Worm (Caenorhabditis elegans) whole organism, young adult: ENCODE data around the gene M03C11.3.
A peak's percentile ranks its signal among the peaks of the same experiment; 100 is the strongest.

Source experiments
- C17E4.6 ChIP-seq: fragments of 200-800 bp; sonication (Bioruptor generic); IDR thresholded peaks from 2 replicates; pipeline ENCODE4 v1.3.6; 2022; ENCODE audit warnings: missing genetic modification reagents, missing genetic modification characterization, missing compliant biosample characterization
- F10E7.11 ChIP-seq: sonication (generic microtip); optimal IDR thresholded peaks from 2 replicates; lab custom pipeline; 2017; ENCODE audit warnings: mild to moderate bottlenecking, missing genetic modification characterization, moderate library complexity, missing compliant biosample characterization
- F37B4.10 ChIP-seq: fragments of 200-800 bp; sonication (Bioruptor generic); IDR thresholded peaks from 2 replicates; pipeline ENCODE4 v1.3.6; 2022; ENCODE audit warnings: missing genetic modification characterization, missing compliant biosample characterization
- F52B5.7 ChIP-seq: sonication (generic microtip); optimal IDR thresholded peaks from 2 replicates; lab custom pipeline; 2016; ENCODE audit warnings: mild to moderate bottlenecking, missing genetic modification characterization, missing compliant biosample characterization
- F57A8.1 ChIP-seq: fragments of 200-800 bp; sonication (Bioruptor generic); optimal IDR thresholded peaks from 2 replicates; lab custom pipeline; 2018; ENCODE audit warnings: mild to moderate bottlenecking, missing genetic modification characterization, moderate library complexity, missing compliant biosample characterization
- T26A5.8 ChIP-seq: sonication (generic microtip); optimal IDR thresholded peaks from 2 replicates; lab custom pipeline; 2016; ENCODE audit warnings: missing genetic modification characterization, missing compliant biosample characterization
- Y53G8AR.9 ChIP-seq: fragments of 200-800 bp; sonication (Bioruptor generic); conservative IDR thresholded peaks from 2 replicates; pipeline ENCODE4 v1.3.6; 2022; ENCODE audit warnings: missing genetic modification reagents, missing genetic modification characterization, missing compliant biosample characterization
- Y56A3A.18 ChIP-seq: fragments of 200-800 bp; sonication (Bioruptor generic); IDR thresholded peaks from 2 replicates; pipeline ENCODE4 v1.3.6; 2022; ENCODE audit warnings: missing genetic modification reagents, missing genetic modification characterization, missing compliant biosample characterization
- ama-1 ChIP-seq, 3 experiments: fragments of 150-350 bp in 1 of 3; sonication (generic microtip) in 2 of 3; optimal IDR thresholded peaks; 2 replicates each; lab custom pipeline; 2014 to 2018; ENCODE audit warnings: missing biosample characterization in 2 of 3, missing genetic modification characterization in 2 of 3, missing genetic modification reagents in 2 of 3
- aptf-3 ChIP-seq: fragments of 200-800 bp; sonication (Bioruptor generic); IDR thresholded peaks from 2 replicates; pipeline ENCODE4 v1.3.6; 2022; ENCODE audit warnings: missing genetic modification characterization, missing compliant biosample characterization
- atf-7 ChIP-seq: sonication (generic microtip); optimal IDR thresholded peaks from 2 replicates; lab custom pipeline; 2017; ENCODE audit warnings: mild to moderate bottlenecking, missing genetic modification characterization, missing compliant biosample characterization
- athp-1 ChIP-seq: sonication (generic microtip); optimal IDR thresholded peaks from 2 replicates; lab custom pipeline; 2017; ENCODE audit warnings: mild to moderate bottlenecking, missing genetic modification characterization, missing compliant biosample characterization
- attf-6 ChIP-seq: fragments of 200-800 bp; sonication (Bioruptor generic); IDR thresholded peaks from 2 replicates; pipeline ENCODE4 v1.3.6; 2022; ENCODE audit warnings: missing genetic modification reagents, missing genetic modification characterization, missing compliant biosample characterization
- cebp-1 ChIP-seq, 2 experiments: fragments of 200-800 bp in 1 of 2; sonication (Bioruptor generic) in 1 of 2; sonication (generic microtip) in 1 of 2; IDR thresholded peaks in 1 of 2; optimal IDR thresholded peaks in 1 of 2; 2 replicates each; pipeline versions ENCODE4 v1.3.6 to Lab custom; 2017 to 2022; ENCODE audit warnings: missing compliant biosample characterization in 2 of 2, missing genetic modification characterization in 2 of 2, mild to moderate bottlenecking in 1 of 2, missing genetic modification reagents in 1 of 2, moderate library complexity in 1 of 2
- cebp-2 ChIP-seq: fragments of 200-800 bp; sonication (Bioruptor generic); IDR thresholded peaks from 2 replicates; pipeline ENCODE4 v1.3.6; 2022; ENCODE audit warnings: missing genetic modification characterization, missing compliant biosample characterization
- ceh-79 ChIP-seq: sonication (generic microtip); optimal IDR thresholded peaks from 2 replicates; lab custom pipeline; 2017; ENCODE audit warnings: mild to moderate bottlenecking, missing genetic modification characterization, missing compliant biosample characterization
- chd-7 ChIP-seq: sonication (generic microtip); optimal IDR thresholded peaks from 2 replicates; lab custom pipeline; 2016; ENCODE audit warnings: mild to moderate bottlenecking, missing genetic modification characterization, moderate library complexity, missing compliant biosample characterization
- dox-1 ChIP-seq: fragments of 200-800 bp; sonication (Bioruptor generic); IDR thresholded peaks from 2 replicates; pipeline ENCODE4 v1.3.6; 2022; ENCODE audit warnings: missing genetic modification reagents, missing genetic modification characterization, missing compliant biosample characterization
- egl-44 ChIP-seq: fragments of 200-800 bp; sonication (Bioruptor generic); IDR thresholded peaks from 2 replicates; pipeline ENCODE4 v1.3.6; 2022; ENCODE audit warnings: missing genetic modification reagents, missing genetic modification characterization, missing compliant biosample characterization
- ekl-4 ChIP-seq: fragments of 200-800 bp; sonication (Bioruptor generic); IDR thresholded peaks from 2 replicates; pipeline ENCODE4 v1.3.6; 2022; ENCODE audit warnings: missing genetic modification reagents, missing genetic modification characterization, missing compliant biosample characterization
- fkh-3 ChIP-seq: sonication (generic microtip); optimal IDR thresholded peaks from 2 replicates; lab custom pipeline; 2016; ENCODE audit warnings: mild to moderate bottlenecking, missing genetic modification characterization, missing compliant biosample characterization
- gei-17 ChIP-seq: fragments of 200-800 bp; sonication (Bioruptor generic); optimal IDR thresholded peaks from 2 replicates; lab custom pipeline; 2018; ENCODE audit warnings: mild to moderate bottlenecking, missing genetic modification characterization, missing compliant biosample characterization
- him-1 ChIP-seq: sonication (generic microtip); optimal IDR thresholded peaks from 2 replicates; lab custom pipeline; 2016; ENCODE audit warnings: missing genotype, missing genetic modification reagents, missing genetic modification characterization, missing compliant biosample characterization
- hlh-26 ChIP-seq: fragments of 200-800 bp; sonication (Bioruptor generic); conservative IDR thresholded peaks from 2 replicates; pipeline ENCODE4 v1.3.6; 2022; ENCODE audit warnings: missing genetic modification reagents, missing genetic modification characterization, missing compliant biosample characterization
- hsf-1 ChIP-seq: fragments of 200-800 bp; sonication (Bioruptor generic); IDR thresholded peaks from 2 replicates; pipeline ENCODE4 v1.3.6; 2022; ENCODE audit warnings: missing genetic modification reagents, missing genetic modification characterization, missing compliant biosample characterization
- lin-26 ChIP-seq: fragments of 200-800 bp; sonication (Bioruptor generic); IDR thresholded peaks from 2 replicates; pipeline ENCODE4 v1.3.6; 2022; ENCODE audit warnings: missing genetic modification reagents, missing genetic modification characterization, missing compliant biosample characterization
- lin-40 ChIP-seq: sonication (generic microtip); optimal IDR thresholded peaks from 2 replicates; lab custom pipeline; 2016; ENCODE audit warnings: missing genetic modification characterization, mild to moderate bottlenecking, missing compliant biosample characterization, missing genotype, missing genetic modification reagents
- lsl-1 ChIP-seq: fragments of 200-800 bp; sonication (Bioruptor generic); optimal IDR thresholded peaks from 2 replicates; lab custom pipeline; 2018; ENCODE audit warnings: mild to moderate bottlenecking, missing genetic modification characterization, moderate library complexity, missing compliant biosample characterization
- madf-10 ChIP-seq: sonication (generic microtip); optimal IDR thresholded peaks from 2 replicates; lab custom pipeline; 2016; ENCODE audit warnings: mild to moderate bottlenecking, missing genetic modification characterization, missing compliant biosample characterization
- madf-6 ChIP-seq: fragments of 200-800 bp; sonication (Bioruptor generic); IDR thresholded peaks from 2 replicates; pipeline ENCODE4 v1.3.6; 2022; ENCODE audit warnings: missing genetic modification reagents, missing genetic modification characterization, missing compliant biosample characterization
- mel-28 ChIP-seq: sonication (generic microtip); optimal IDR thresholded peaks from 2 replicates; lab custom pipeline; 2016; ENCODE audit warnings: borderline replicate concordance, mild to moderate bottlenecking, missing genetic modification characterization, missing compliant biosample characterization
- nfya-1 ChIP-seq: sonication (generic microtip); optimal IDR thresholded peaks from 2 replicates; lab custom pipeline; 2017; ENCODE audit warnings: antibody characterized with exemption, missing compliant biosample characterization, missing genetic modification characterization, borderline replicate concordance; ENCODE audit not compliant: insufficient read depth
- nfyb-1 ChIP-seq: fragments of 200-800 bp; sonication (Bioruptor generic); IDR thresholded peaks from 2 replicates; pipeline ENCODE4 v1.3.6; 2022; ENCODE audit warnings: missing genetic modification reagents, missing genetic modification characterization, missing compliant biosample characterization
- nhr-27 ChIP-seq: fragments of 200-800 bp; sonication (Bioruptor generic); optimal IDR thresholded peaks from 2 replicates; lab custom pipeline; 2018; ENCODE audit warnings: mild to moderate bottlenecking, missing genetic modification characterization, moderate library complexity, missing compliant biosample characterization
- nhr-80 ChIP-seq: sonication (generic microtip); optimal IDR thresholded peaks from 2 replicates; lab custom pipeline; 2016; ENCODE audit warnings: missing genetic modification characterization, missing compliant biosample characterization
- pbrm-1 ChIP-seq: fragments of 200-800 bp; sonication (Bioruptor generic); IDR thresholded peaks from 2 replicates; pipeline ENCODE4 v1.3.6; 2022; ENCODE audit warnings: missing genetic modification reagents, missing genetic modification characterization, missing compliant biosample characterization
- pha-4 ChIP-seq: fragments of 150-350 bp; sonication (generic microtip); optimal IDR thresholded peaks from 2 replicates; lab custom pipeline; 2014; ENCODE audit warnings: missing biosample characterization, missing genetic modification reagents, missing genetic modification characterization
- somi-1 ChIP-seq: fragments of 200-800 bp; sonication (Bioruptor generic); optimal IDR thresholded peaks from 2 replicates; lab custom pipeline; 2018; ENCODE audit warnings: mild to moderate bottlenecking, missing genetic modification characterization, missing compliant biosample characterization
- tbp1 ChIP-seq: fragments of 200-800 bp; sonication (Bioruptor generic); optimal IDR thresholded peaks from 2 replicates; lab custom pipeline; 2018; ENCODE audit warnings: mild to moderate bottlenecking, missing genetic modification characterization, missing compliant biosample characterization
- tbx-9 ChIP-seq: sonication (generic microtip); optimal IDR thresholded peaks from 2 replicates; lab custom pipeline; 2016; ENCODE audit warnings: borderline replicate concordance, missing genetic modification characterization, inconsistent platforms, missing compliant biosample characterization
- zfh-2 ChIP-seq: fragments of 200-800 bp; sonication (Bioruptor generic); conservative IDR thresholded peaks from 2 replicates; pipeline ENCODE4 v1.3.6; 2022; ENCODE audit warnings: missing genetic modification reagents, missing genetic modification characterization, missing compliant biosample characterization

Gene M03C11.3

ce11 chrIII:10404918-10405317 is at the start of gene M03C11.3, which contains the start of gene chl-1:
M03C11.3 (plus strand) TSS chrIII:10405070.
chl-1 (minus strand) TSS chrIII:10405240.
- peak; percentile 51; the same call in 1 of the 2 replicates for TF ChIP-seq Y56A3A.18 (GFP tag; lab: Robert Waterston, UW)
- TF ChIP-seq zfh-2 = peak; percentile 38; the same call in 1 of the 2 replicates
- TF ChIP-seq chd-7 (tag; lab: Kevin White, UChicago) = peak; percentile 16
- no peak for TF ChIP-seq madf-6 (GFP tag; lab: Robert Waterston, UW)

ce11 chrIII:10355382-10355781 is 49.5 kb upstream of the M03C11.3 start, which contains the start of gene spp-1:
spp-1 (minus strand) TSS chrIII:10355668.
- TF ChIP-seq tbp1 (GFP tag; lab: Kevin White, UChicago) (peak; percentile 32), pbrm-1 (no peak), lin-26 (GFP tag; lab: Robert Waterston, UW) (no peak), athp-1 (tag; lab: Kevin White, UChicago) (no peak), nhr-80 (tag; lab: Kevin White, UChicago) (peak; percentile 76), fkh-3 (tag; lab: Kevin White, UChicago) (no peak), C17E4.6 (no peak), ceh-79 (no peak), madf-10 (tag; lab: Kevin White, UChicago) (no peak), nfya-1 (tag; lab: Kevin White, UChicago) (no peak), F10E7.11 (tag; lab: Kevin White, UChicago) (no peak), pha-4 (tag; lab: Kevin White, UChicago) (no peak), hsf-1 (peak; percentile 24; the same call in 1 of the 2 replicates), somi-1 (GFP tag; lab: Kevin White, UChicago) (no peak), egl-44 (no peak), F57A8.1 (GFP tag; lab: Kevin White, UChicago) (no peak), attf-6 (GFP tag; lab: Robert Waterston, UW) (no peak), cebp-2 (GFP tag; lab: Robert Waterston, UW) (no peak), F37B4.10 (GFP tag; lab: Robert Waterston, UW) (no peak), lsl-1 (GFP tag; lab: Kevin White, UChicago) (no peak), nhr-27 (no peak), gei-17 (GFP tag; lab: Kevin White, UChicago) (no peak), madf-6 (GFP tag; lab: Robert Waterston, UW) (peak; percentile 9; the same call in 1 of the 2 replicates), nfyb-1 (no peak), hlh-26 (GFP tag; lab: Robert Waterston, UW) (no peak), tbx-9 (peak; percentile 85), F52B5.7 (tag; lab: Kevin White, UChicago) (peak; percentile 32), lin-40 (tag; lab: Kevin White, UChicago) (no peak), him-1 (tag; lab: Kevin White, UChicago) (peak; percentile 7), atf-7 (tag; lab: Kevin White, UChicago) (peak; percentile 8), aptf-3 (no peak), cebp-1 (GFP tag; IDR thresholded peaks at IDR 0.05; lab: Robert Waterston, UW) (no peak), cebp-1 (tag; optimal IDR thresholded peaks at IDR 0.05; lab: Kevin White, UChicago) (peak; percentile 33), Y53G8AR.9 (GFP tag; lab: Robert Waterston, UW) (no peak), ama-1 (optimal IDR thresholded peaks at IDR 0.05; lab: Kevin White, UChicago) (no peak), ama-1 (GFP tag; optimal IDR thresholded peaks at IDR 0.05; lab: Kevin White, UChicago) (no peak), T26A5.8 (tag; lab: Kevin White, UChicago) (no peak), mel-28 (tag; lab: Kevin White, UChicago) (no peak), dox-1 (GFP tag; lab: Robert Waterston, UW) (no peak), ekl-4 (GFP tag; lab: Robert Waterston, UW) (no peak)
